Worm (Caenorhabditis elegans) whole organism, young adult: ENCODE data around the gene Y111B2A.12.

Experiments
- C17E4.6 ChIP-seq: fragments of 200-800 bp; sonication (Bioruptor generic); IDR thresholded peaks from 2 replicates; pipeline ENCODE4 v1.3.6; 2022; ENCODE audit warnings: missing genetic modification reagents, missing genetic modification characterization, missing compliant biosample characterization
- F39B2.1 ChIP-seq: fragments of 200-800 bp; sonication (Bioruptor generic); IDR thresholded peaks from 2 replicates; pipeline ENCODE4 v1.3.6; 2022; ENCODE audit warnings: missing genetic modification reagents, missing genetic modification characterization, missing compliant biosample characterization
- F49E8.2 ChIP-seq: sonication (generic microtip); optimal IDR thresholded peaks from 3 replicates; lab custom pipeline; 2017; ENCODE audit warnings: missing genetic modification characterization, mild to moderate bottlenecking, missing compliant biosample characterization, antibody characterized with exemption, moderate library complexity; ENCODE audit not compliant: insufficient read depth
- F52B5.7 ChIP-seq: sonication (generic microtip); optimal IDR thresholded peaks from 2 replicates; lab custom pipeline; 2016; ENCODE audit warnings: mild to moderate bottlenecking, missing genetic modification characterization, missing compliant biosample characterization
- F55B11.4 ChIP-seq: sonication (generic microtip); optimal IDR thresholded peaks from 2 replicates; lab custom pipeline; 2016; ENCODE audit warnings: missing compliant biosample characterization, missing genetic modification characterization, borderline replicate concordance; ENCODE audit not compliant: insufficient read depth
- F57A8.1 ChIP-seq: fragments of 200-800 bp; sonication (Bioruptor generic); optimal IDR thresholded peaks from 2 replicates; lab custom pipeline; 2018; ENCODE audit warnings: mild to moderate bottlenecking, missing genetic modification characterization, moderate library complexity, missing compliant biosample characterization
- F57C9.4 ChIP-seq: sonication (generic microtip); optimal IDR thresholded peaks from 2 replicates; lab custom pipeline; 2017; ENCODE audit warnings: mild to moderate bottlenecking, missing genetic modification characterization, missing compliant biosample characterization
- Y67H2A.10 ChIP-seq: fragments of 200-800 bp; sonication (Bioruptor generic); conservative IDR thresholded peaks from 2 replicates; pipeline ENCODE4 v1.3.6; 2022; ENCODE audit warnings: missing genetic modification reagents, missing genetic modification characterization, missing compliant biosample characterization
- ama-1 ChIP-seq, 3 experiments: fragments of 150-350 bp in 1 of 3; sonication (generic microtip) in 2 of 3; optimal IDR thresholded peaks; 2 replicates each; lab custom pipeline; 2014 to 2018; ENCODE audit warnings: missing biosample characterization in 2 of 3, missing genetic modification characterization in 2 of 3, missing genetic modification reagents in 2 of 3
- atf-7 ChIP-seq: sonication (generic microtip); optimal IDR thresholded peaks from 2 replicates; lab custom pipeline; 2017; ENCODE audit warnings: mild to moderate bottlenecking, missing genetic modification characterization, missing compliant biosample characterization
- attf-3 ChIP-seq: fragments of 200-800 bp; sonication (Bioruptor generic); conservative IDR thresholded peaks from 2 replicates; pipeline ENCODE4 v1.3.6; 2022; ENCODE audit warnings: missing genetic modification reagents, missing genetic modification characterization, missing compliant biosample characterization
- attf-6 ChIP-seq: fragments of 200-800 bp; sonication (Bioruptor generic); IDR thresholded peaks from 2 replicates; pipeline ENCODE4 v1.3.6; 2022; ENCODE audit warnings: missing genetic modification reagents, missing genetic modification characterization, missing compliant biosample characterization
- bed-1 ChIP-seq: fragments of 200-800 bp; sonication (Bioruptor generic); IDR thresholded peaks from 2 replicates; pipeline ENCODE4 v1.3.6; 2022; ENCODE audit warnings: missing genetic modification reagents, missing genetic modification characterization, missing compliant biosample characterization
- bed-2 ChIP-seq: fragments of 200-800 bp; sonication (Bioruptor generic); IDR thresholded peaks from 2 replicates; pipeline ENCODE4 v1.3.6; 2022; ENCODE audit warnings: missing genetic modification reagents, missing genetic modification characterization, missing compliant biosample characterization
- cebp-1 ChIP-seq, 2 experiments: fragments of 200-800 bp in 1 of 2; sonication (Bioruptor generic) in 1 of 2; sonication (generic microtip) in 1 of 2; IDR thresholded peaks in 1 of 2; optimal IDR thresholded peaks in 1 of 2; 2 replicates each; pipeline versions ENCODE4 v1.3.6 to Lab custom; 2017 to 2022; ENCODE audit warnings: missing compliant biosample characterization in 2 of 2, missing genetic modification characterization in 2 of 2, mild to moderate bottlenecking in 1 of 2, missing genetic modification reagents in 1 of 2, moderate library complexity in 1 of 2
- die-1 ChIP-seq: sonication (generic microtip); optimal IDR thresholded peaks from 2 replicates; lab custom pipeline; 2016; ENCODE audit warnings: missing genotype, mild to moderate bottlenecking, missing genetic modification characterization, missing compliant biosample characterization
- egl-44 ChIP-seq: fragments of 200-800 bp; sonication (Bioruptor generic); IDR thresholded peaks from 2 replicates; pipeline ENCODE4 v1.3.6; 2022; ENCODE audit warnings: missing genetic modification reagents, missing genetic modification characterization, missing compliant biosample characterization
- ekl-4 ChIP-seq: fragments of 200-800 bp; sonication (Bioruptor generic); IDR thresholded peaks from 2 replicates; pipeline ENCODE4 v1.3.6; 2022; ENCODE audit warnings: missing genetic modification reagents, missing genetic modification characterization, missing compliant biosample characterization
- ets-4 ChIP-seq: fragments of 200-800 bp; sonication (Bioruptor generic); optimal IDR thresholded peaks from 2 replicates; lab custom pipeline; 2018; ENCODE audit warnings: mild to moderate bottlenecking, missing genetic modification characterization, missing compliant biosample characterization
- hlh-12 ChIP-seq: sonication (generic microtip); optimal IDR thresholded peaks from 2 replicates; lab custom pipeline; 2016; ENCODE audit warnings: missing genetic modification characterization, missing compliant biosample characterization
- hlh-26 ChIP-seq: fragments of 200-800 bp; sonication (Bioruptor generic); conservative IDR thresholded peaks from 2 replicates; pipeline ENCODE4 v1.3.6; 2022; ENCODE audit warnings: missing genetic modification reagents, missing genetic modification characterization, missing compliant biosample characterization
- hmg-20 ChIP-seq: fragments of 200-800 bp; sonication (Bioruptor generic); IDR thresholded peaks from 2 replicates; pipeline ENCODE4 v1.3.6; 2022; ENCODE audit warnings: missing genetic modification reagents, missing genetic modification characterization, missing compliant biosample characterization
- let-607 ChIP-seq, 2 experiments: fragments of 200-800 bp in 1 of 2; sonication (Bioruptor generic) in 1 of 2; sonication (generic microtip) in 1 of 2; optimal IDR thresholded peaks; 2 replicates each; lab custom pipeline; 2016 to 2018; ENCODE audit warnings: mild to moderate bottlenecking in 2 of 2, missing compliant biosample characterization in 2 of 2, missing genetic modification characterization in 2 of 2, moderate library complexity in 2 of 2, missing genotype in 1 of 2
- lin-54 ChIP-seq: fragments of 200-800 bp; sonication (Bioruptor generic); optimal IDR thresholded peaks from 2 replicates; lab custom pipeline; 2018; ENCODE audit warnings: mild to moderate bottlenecking, missing genetic modification characterization, missing compliant biosample characterization
- lir-1 ChIP-seq: fragments of 200-800 bp; sonication (Bioruptor generic); conservative IDR thresholded peaks from 2 replicates; pipeline ENCODE4 v1.3.6; 2022; ENCODE audit warnings: missing genetic modification reagents, missing genetic modification characterization, missing compliant biosample characterization
- lsl-1 ChIP-seq: fragments of 200-800 bp; sonication (Bioruptor generic); optimal IDR thresholded peaks from 2 replicates; lab custom pipeline; 2018; ENCODE audit warnings: mild to moderate bottlenecking, missing genetic modification characterization, moderate library complexity, missing compliant biosample characterization
- lsy-27 ChIP-seq: sonication (generic microtip); optimal IDR thresholded peaks from 2 replicates; lab custom pipeline; 2017; ENCODE audit warnings: missing genetic modification characterization, mild to moderate bottlenecking, missing compliant biosample characterization, antibody characterized with exemption, missing genotype, borderline replicate concordance; ENCODE audit not compliant: insufficient read depth
- madf-10 ChIP-seq: sonication (generic microtip); optimal IDR thresholded peaks from 2 replicates; lab custom pipeline; 2016; ENCODE audit warnings: mild to moderate bottlenecking, missing genetic modification characterization, missing compliant biosample characterization
- madf-3 ChIP-seq: fragments of 200-800 bp; sonication (Bioruptor generic); IDR thresholded peaks from 2 replicates; pipeline ENCODE4 v1.3.6; 2022; ENCODE audit warnings: missing genetic modification reagents, missing genetic modification characterization, missing compliant biosample characterization
- madf-8 ChIP-seq: fragments of 200-800 bp; sonication (Bioruptor generic); conservative IDR thresholded peaks from 2 replicates; pipeline ENCODE4 v1.3.6; 2022; ENCODE audit warnings: missing genetic modification reagents, missing genetic modification characterization, missing compliant biosample characterization
- mcd-1 ChIP-seq: fragments of 200-800 bp; sonication (Bioruptor generic); IDR thresholded peaks from 2 replicates; pipeline ENCODE4 v1.3.6; 2022; ENCODE audit warnings: missing genetic modification reagents, missing genetic modification characterization, missing compliant biosample characterization
- mes-4 ChIP-seq: sonication (generic microtip); optimal IDR thresholded peaks from 2 replicates; lab custom pipeline; 2016; ENCODE audit warnings: missing genotype, missing genetic modification characterization, missing compliant biosample characterization
- nfya-1 ChIP-seq: sonication (generic microtip); optimal IDR thresholded peaks from 2 replicates; lab custom pipeline; 2017; ENCODE audit warnings: antibody characterized with exemption, missing compliant biosample characterization, missing genetic modification characterization, borderline replicate concordance; ENCODE audit not compliant: insufficient read depth
- pbrm-1 ChIP-seq: fragments of 200-800 bp; sonication (Bioruptor generic); IDR thresholded peaks from 2 replicates; pipeline ENCODE4 v1.3.6; 2022; ENCODE audit warnings: missing genetic modification reagents, missing genetic modification characterization, missing compliant biosample characterization
- rcor-1 ChIP-seq: fragments of 200-800 bp; sonication (Bioruptor generic); IDR thresholded peaks from 2 replicates; pipeline ENCODE4 v1.3.6; 2022; ENCODE audit warnings: missing genetic modification reagents, missing genetic modification characterization, missing compliant biosample characterization
- sea-2 ChIP-seq: fragments of 200-800 bp; sonication (Bioruptor generic); IDR thresholded peaks from 2 replicates; pipeline ENCODE4 v1.3.6; 2022; ENCODE audit warnings: missing genetic modification characterization, missing compliant biosample characterization
- snpc-1.1 ChIP-seq: sonication (generic microtip); optimal IDR thresholded peaks from 2 replicates; lab custom pipeline; 2017; ENCODE audit warnings: missing genetic modification characterization, mild to moderate bottlenecking, missing compliant biosample characterization, antibody characterized with exemption, moderate library complexity, missing genotype, missing genetic modification reagents; ENCODE audit not compliant: insufficient read depth
- snpc-1.3 ChIP-seq: sonication (generic microtip); optimal IDR thresholded peaks from 2 replicates; lab custom pipeline; 2017; ENCODE audit warnings: missing genetic modification characterization, mild to moderate bottlenecking, missing compliant biosample characterization, antibody characterized with exemption, moderate library complexity, missing genotype, missing genetic modification reagents; ENCODE audit not compliant: insufficient read depth
- unc-130 ChIP-seq: sonication (generic microtip); optimal IDR thresholded peaks from 2 replicates; lab custom pipeline; 2016; ENCODE audit warnings: missing genetic modification reagents, missing genetic modification characterization, missing compliant biosample characterization
- xnd-1 ChIP-seq: sonication (generic microtip); optimal IDR thresholded peaks from 2 replicates; lab custom pipeline; 2016; ENCODE audit warnings: missing genotype, missing genetic modification reagents, missing genetic modification characterization, missing compliant biosample characterization
- zfh-2 ChIP-seq: fragments of 200-800 bp; sonication (Bioruptor generic); conservative IDR thresholded peaks from 2 replicates; pipeline ENCODE4 v1.3.6; 2022; ENCODE audit warnings: missing genetic modification reagents, missing genetic modification characterization, missing compliant biosample characterization
- ztf-25 ChIP-seq: fragments of 200-800 bp; sonication (Bioruptor generic); IDR thresholded peaks from 2 replicates; pipeline ENCODE4 v1.3.6; 2022; ENCODE audit warnings: missing genetic modification reagents, missing genetic modification characterization, missing compliant biosample characterization
- ztf-3 ChIP-seq: fragments of 200-800 bp; sonication (Bioruptor generic); optimal IDR thresholded peaks from 2 replicates; lab custom pipeline; 2018; ENCODE audit warnings: mild to moderate bottlenecking, missing genetic modification characterization, missing compliant biosample characterization

The Y111B2A.12 gene

DNA sequence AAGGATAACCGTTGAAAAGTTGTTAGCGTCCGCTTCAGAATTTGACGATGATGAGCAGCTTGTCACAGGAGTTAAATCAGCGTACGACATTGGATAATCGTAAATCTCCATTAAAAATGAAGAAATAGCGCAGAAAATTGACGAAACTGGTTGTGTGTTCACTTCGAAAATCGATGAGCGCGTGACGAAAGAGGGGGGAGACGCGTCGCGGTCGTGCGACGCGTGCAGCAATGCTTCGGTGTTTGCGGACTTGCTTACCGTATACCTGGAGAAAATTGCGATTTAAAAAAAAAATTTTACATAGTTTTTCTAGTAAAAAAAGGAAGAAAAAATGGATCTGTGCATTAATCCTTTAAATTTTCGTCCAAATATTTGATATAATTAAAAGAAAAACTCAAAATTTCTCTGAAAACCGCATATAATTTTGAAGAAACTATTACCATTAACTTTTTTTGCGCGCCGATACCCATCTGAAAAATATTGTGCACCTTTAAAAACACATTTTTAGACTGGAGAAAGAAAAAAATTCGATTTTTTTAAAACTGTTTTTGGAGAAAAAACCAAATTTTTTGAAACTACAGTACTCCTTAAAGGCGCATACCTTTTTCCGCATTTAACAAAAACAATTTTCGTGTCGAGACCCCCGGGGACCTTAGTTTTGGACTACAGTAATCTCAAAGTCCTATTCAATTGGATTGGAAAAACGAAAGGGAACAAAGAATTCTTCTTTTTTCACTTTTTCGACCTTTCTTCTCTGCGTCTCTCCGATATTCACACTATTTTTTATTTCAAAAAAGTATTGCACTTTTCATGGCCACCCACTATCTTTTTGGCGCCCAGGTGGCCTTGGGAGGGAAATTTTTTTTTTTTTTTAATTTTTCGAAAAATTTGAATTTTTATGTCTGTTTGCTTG lies 10.4 kb upstream of the Y111B2A.12 start (continued):
- TF ChIP-seq bed-2 (GFP tag; lab: Robert Waterston, UW) (no peak), F57A8.1 (GFP tag; lab: Kevin White, UChicago) (no peak), snpc-1.1 (tag; lab: Kevin White, UChicago) (no peak), madf-3 (peak; percentile 99), hlh-12 (no peak), lsy-27 (tag; lab: Kevin White, UChicago) (no peak), ama-1 (optimal IDR thresholded peaks at IDR 0.05; lab: Kevin White, UChicago) (peak; percentile 54), ama-1 (GFP tag; optimal IDR thresholded peaks at IDR 0.05; lab: Kevin White, UChicago) (no peak), rcor-1 (GFP tag; lab: Robert Waterston, UW) (no peak), snpc-1.3 (no peak), lsl-1 (GFP tag; lab: Kevin White, UChicago) (peak; percentile 77), mes-4 (tag; lab: Kevin White, UChicago) (no peak), xnd-1 (tag; lab: Kevin White, UChicago) (peak; percentile 13), zfh-2 (GFP tag; lab: Robert Waterston, UW) (peak; percentile 77), lin-54 (GFP tag; lab: Kevin White, UChicago) (peak; percentile 56), Y67H2A.10 (GFP tag; lab: Robert Waterston, UW) (peak; percentile 60), nfya-1 (tag; lab: Kevin White, UChicago) (no peak), cebp-1 (GFP tag; IDR thresholded peaks at IDR 0.05; lab: Robert Waterston, UW) (0 out of 2 replicates have a peak, but pooled peaks have one; percentile 30), cebp-1 (tag; optimal IDR thresholded peaks at IDR 0.05; lab: Kevin White, UChicago) (peak; percentile 84), let-607 (tag; optimal IDR thresholded peaks at IDR 0.05; lab: Kevin White, UChicago) (peak in 1 of 2 experiments; percentile 10), F57C9.4 (peak; percentile 55), hmg-20 (GFP tag; lab: Robert Waterston, UW) (no peak), madf-10 (peak; percentile 50), madf-8 (GFP tag; lab: Robert Waterston, UW) (0 out of 2 replicates have a peak, but pooled peaks have one; percentile 12), attf-3 (0 out of 2 replicates have a peak, but pooled peaks have one; percentile 44), mcd-1 (peak; percentile 79), bed-1 (GFP tag; lab: Robert Waterston, UW) (no peak), ets-4 (GFP tag; lab: Kevin White, UChicago) (no peak), ztf-3 (GFP tag; lab: Kevin White, UChicago) (no peak), F55B11.4 (tag; lab: Kevin White, UChicago) (no peak), F52B5.7 (tag; lab: Kevin White, UChicago) (peak; percentile 71), F49E8.2 (tag; lab: Kevin White, UChicago) (no peak), ekl-4 (GFP tag; lab: Robert Waterston, UW) (peak; percentile 83), attf-6 (GFP tag; lab: Robert Waterston, UW) (0 out of 2 replicates have a peak, but pooled peaks have one; percentile 31), pbrm-1 (GFP tag; lab: Robert Waterston, UW) (peak; percentile 81), egl-44 (GFP tag; lab: Robert Waterston, UW) (peak; percentile 42; the same call in 1 of the 2 replicates), atf-7 (peak; percentile 70), F39B2.1 (GFP tag; lab: Robert Waterston, UW) (no peak; the same call in 1 of the 2 replicates), unc-130 (no peak), sea-2 (GFP tag; lab: Robert Waterston, UW) (no peak), ztf-25 (GFP tag; lab: Robert Waterston, UW) (peak; percentile 74), lir-1 (GFP tag; lab: Robert Waterston, UW) (peak; percentile 38; the same call in 1 of the 2 replicates), C17E4.6 (GFP tag; lab: Robert Waterston, UW) (no peak), hlh-26 (GFP tag; lab: Robert Waterston, UW) (no peak), die-1 (tag; lab: Kevin White, UChicago) (no peak)
